Fruit fly (Drosophila melanogaster) whole organism, embryonic: ENCODE results near the gene Dnaaf4.

Experiments
- BtbVII ChIP-seq: fragments of 200-800 bp; sonication (Bioruptor generic); optimal IDR thresholded peaks from 3 replicates; lab custom pipeline; 2017; ENCODE audit warnings: missing biosample characterization, mild to moderate bottlenecking, missing genetic modification characterization
- C15 ChIP-seq: fragments of 200-800 bp; sonication (Bioruptor generic); IDR thresholded peaks from 3 replicates; pipeline ENCODE4 v1.3.6; 2022; ENCODE audit warnings: missing biosample characterization, missing genetic modification characterization
- CG10267 ChIP-seq: fragments of 200-800 bp; sonication (Bioruptor generic); optimal IDR thresholded peaks from 2 replicates; lab custom pipeline; 2018; ENCODE audit warnings: missing biosample characterization, mild to moderate bottlenecking, missing genetic modification characterization, moderate library complexity
- CG13894 ChIP-seq: fragments of 200-800 bp; sonication (Bioruptor generic); optimal IDR thresholded peaks from 3 replicates; lab custom pipeline; 2018; ENCODE audit warnings: missing biosample characterization, mild to moderate bottlenecking, missing genetic modification characterization, moderate library complexity
- CG14667 ChIP-seq: fragments of 200-800 bp; sonication (Bioruptor generic); IDR thresholded peaks from 2 replicates; pipeline ENCODE4 v1.3.6; 2022; ENCODE audit warnings: missing biosample characterization, missing genetic modification characterization
- CG17829 ChIP-seq: fragments of 200-800 bp; optimal IDR thresholded peaks from 2 replicates; lab custom pipeline; 2019; ENCODE audit warnings: missing biosample characterization, mild to moderate bottlenecking, missing genetic modification characterization, moderate library complexity
- CG31365 ChIP-seq: fragments of 200-800 bp; sonication (Bioruptor generic); optimal IDR thresholded peaks from 2 replicates; lab custom pipeline; 2018; ENCODE audit warnings: missing biosample characterization, mild to moderate bottlenecking, missing genetic modification characterization
- CG34422 ChIP-seq: fragments of 200-800 bp; sonication (Bioruptor generic); IDR thresholded peaks from 3 replicates; pipeline ENCODE4 v1.3.6; 2022; ENCODE audit warnings: missing biosample characterization, missing genetic modification characterization
- CG7786 ChIP-seq: fragments of 200-800 bp; sonication (Bioruptor generic); optimal IDR thresholded peaks from 2 replicates; lab custom pipeline; 2016; ENCODE audit warnings: missing biosample characterization, missing genetic modification characterization
- Dfd ChIP-seq, 2 experiments: fragments of >200 bp; optimal IDR thresholded peaks; 2 replicates each; lab custom pipeline; 2017; ENCODE audit warnings: missing biosample characterization in 2 of 2, missing genetic modification characterization in 2 of 2
- Dll ChIP-seq: fragments of 200-800 bp; sonication (Bioruptor generic); IDR thresholded peaks from 4 replicates; pipeline ENCODE4 v1.3.6; 2022; ENCODE audit warnings: missing biosample characterization, missing genetic modification characterization; ENCODE audit not compliant: partially characterized antibody
- Dref ChIP-seq: fragments of 200-800 bp; sonication (Bioruptor generic); IDR thresholded peaks from 2 replicates; pipeline ENCODE4 v1.3.6; 2022; ENCODE audit warnings: missing biosample characterization, missing genetic modification characterization
- Drgx ChIP-seq: fragments of 200-800 bp; sonication (Bioruptor generic); IDR thresholded peaks from 2 replicates; pipeline ENCODE4 v1.3.6; 2022; ENCODE audit warnings: missing biosample characterization, missing genetic modification characterization
- E2f2 ChIP-seq: fragments of 200-800 bp; sonication (Bioruptor generic); IDR thresholded peaks from 2 replicates; pipeline ENCODE4 v1.3.6; 2022; ENCODE audit warnings: missing biosample characterization, missing genetic modification characterization
- Poxn ChIP-seq: fragments of 200-800 bp; sonication (Bioruptor generic); IDR thresholded peaks from 2 replicates; pipeline ENCODE4 v1.3.6; 2022; ENCODE audit warnings: missing biosample characterization, missing genetic modification characterization
- Six4 ChIP-seq: fragments of 200-800 bp; sonication (Bioruptor generic); optimal IDR thresholded peaks from 2 replicates; lab custom pipeline; 2016; ENCODE audit warnings: missing biosample characterization, missing genetic modification characterization
- Taf1 ChIP-seq: fragments of 200-800 bp; sonication (Bioruptor generic); IDR thresholded peaks from 2 replicates; pipeline ENCODE4 v1.3.6; 2022; ENCODE audit warnings: missing biosample characterization, missing genetic modification characterization
- Vsx1 ChIP-seq: fragments of 200-800 bp; sonication (Bioruptor generic); optimal IDR thresholded peaks from 2 replicates; lab custom pipeline; 2017; ENCODE audit warnings: missing biosample characterization, mild to moderate bottlenecking, missing genetic modification characterization, missing genetic modification reagents
- al ChIP-seq: fragments of 200-800 bp; sonication (Bioruptor generic); IDR thresholded peaks from 2 replicates; pipeline ENCODE4 v1.3.6; 2022; ENCODE audit warnings: missing biosample characterization, missing genetic modification characterization
- ap ChIP-seq: fragments of 200-800 bp; sonication (Bioruptor generic); IDR thresholded peaks from 2 replicates; pipeline ENCODE4 v1.3.6; 2022; ENCODE audit warnings: missing biosample characterization, missing genetic modification characterization
- ash1 ChIP-seq: fragments of 200-800 bp; sonication (Bioruptor generic); optimal IDR thresholded peaks from 2 replicates; lab custom pipeline; 2018; ENCODE audit warnings: missing biosample characterization, mild to moderate bottlenecking, missing genetic modification characterization
- bsh ChIP-seq, 2 experiments: fragments of 200-800 bp; sonication (Bioruptor generic); optimal IDR thresholded peaks; 2 replicates each; lab custom pipeline; 2017 to 2018; ENCODE audit warnings: mild to moderate bottlenecking in 2 of 2, missing biosample characterization in 2 of 2, missing genetic modification characterization in 2 of 2, moderate library complexity in 1 of 2
- corto ChIP-seq: fragments of 200-800 bp; sonication (Bioruptor generic); optimal IDR thresholded peaks from 2 replicates; lab custom pipeline; 2016; ENCODE audit warnings: missing biosample characterization, mild to moderate bottlenecking, missing genetic modification characterization, moderate library complexity
- disco-r ChIP-seq: fragments of 200-800 bp; sonication (Bioruptor generic); optimal IDR thresholded peaks from 2 replicates; lab custom pipeline; 2016; ENCODE audit warnings: missing biosample characterization, missing genetic modification characterization
- dmrt11E ChIP-seq: fragments of 200-800 bp; sonication (Bioruptor generic); optimal IDR thresholded peaks from 3 replicates; lab custom pipeline; 2018; ENCODE audit warnings: missing biosample characterization, mild to moderate bottlenecking, missing genetic modification characterization, moderate library complexity
- fd64A ChIP-seq: fragments of 200-800 bp; sonication (Bioruptor generic); optimal IDR thresholded peaks from 3 replicates; lab custom pipeline; 2018; ENCODE audit warnings: missing biosample characterization, mild to moderate bottlenecking, missing genetic modification characterization
- fd96Cb ChIP-seq: fragments of 200-800 bp; sonication (Bioruptor generic); optimal IDR thresholded peaks from 2 replicates; lab custom pipeline; 2018; ENCODE audit warnings: missing biosample characterization, mild to moderate bottlenecking, missing genetic modification characterization, moderate library complexity
- ken ChIP-seq: fragments of 200-800 bp; sonication (Bioruptor generic); IDR thresholded peaks from 3 replicates; pipeline ENCODE4 v1.3.6; 2022; ENCODE audit warnings: missing biosample characterization, missing genetic modification characterization
- lbe ChIP-seq: fragments of 200-800 bp; sonication (Bioruptor generic); optimal IDR thresholded peaks from 2 replicates; lab custom pipeline; 2016; ENCODE audit warnings: missing biosample characterization, mild to moderate bottlenecking, missing genetic modification characterization
- lilli ChIP-seq: fragments of 200-800 bp; sonication (Bioruptor generic); optimal IDR thresholded peaks from 3 replicates; lab custom pipeline; 2016; ENCODE audit warnings: missing biosample characterization, missing genetic modification characterization
- nerfin-1 ChIP-seq: fragments of 200-800 bp; sonication (Bioruptor generic); optimal IDR thresholded peaks from 3 replicates; lab custom pipeline; 2019; ENCODE audit warnings: missing biosample characterization, mild to moderate bottlenecking, missing genetic modification characterization, moderate library complexity
- nerfin-2 ChIP-seq: fragments of 200-800 bp; sonication (Bioruptor generic); IDR thresholded peaks from 2 replicates; pipeline ENCODE4 v1.3.6; 2022; ENCODE audit warnings: missing biosample characterization, missing genetic modification characterization; ENCODE audit not compliant: partially characterized antibody
- nmo ChIP-seq: fragments of 200-800 bp; sonication (Bioruptor generic); optimal IDR thresholded peaks from 2 replicates; lab custom pipeline; 2018; ENCODE audit warnings: missing biosample characterization, mild to moderate bottlenecking, missing genetic modification characterization, moderate library complexity
- nom ChIP-seq: fragments of 200-800 bp; sonication (Bioruptor generic); optimal IDR thresholded peaks from 2 replicates; lab custom pipeline; 2017; ENCODE audit warnings: missing biosample characterization, missing genetic modification characterization, mild to moderate bottlenecking, moderate library complexity, missing genetic modification reagents
- rib ChIP-seq: fragments of 200-800 bp; sonication (Bioruptor generic); IDR thresholded peaks from 2 replicates; pipeline ENCODE4 v1.3.6; 2022; ENCODE audit warnings: missing biosample characterization, missing genetic modification characterization
- sd ChIP-seq: fragments of 200-800 bp; sonication (Bioruptor generic); optimal IDR thresholded peaks from 3 replicates; lab custom pipeline; 2018; ENCODE audit warnings: missing biosample characterization, mild to moderate bottlenecking, missing genetic modification characterization, moderate library complexity
- tap ChIP-seq: fragments of 200-800 bp; optimal IDR thresholded peaks from 3 replicates; lab custom pipeline; 2019; ENCODE audit warnings: missing biosample characterization, mild to moderate bottlenecking, missing genetic modification characterization, moderate library complexity
- tin ChIP-seq: fragments of 200-800 bp; sonication (Bioruptor generic); optimal IDR thresholded peaks from 3 replicates; lab custom pipeline; 2016; ENCODE audit warnings: missing biosample characterization, missing genetic modification characterization
- toy ChIP-seq: fragments of 200-800 bp; sonication (Bioruptor generic); IDR thresholded peaks from 2 replicates; pipeline ENCODE4 v1.3.6; 2022; ENCODE audit warnings: missing biosample characterization, missing genetic modification characterization
- yki ChIP-seq: fragments of >200 bp; optimal IDR thresholded peaks from 3 replicates; lab custom pipeline; 2018

The Dnaaf4 gene

DNA sequence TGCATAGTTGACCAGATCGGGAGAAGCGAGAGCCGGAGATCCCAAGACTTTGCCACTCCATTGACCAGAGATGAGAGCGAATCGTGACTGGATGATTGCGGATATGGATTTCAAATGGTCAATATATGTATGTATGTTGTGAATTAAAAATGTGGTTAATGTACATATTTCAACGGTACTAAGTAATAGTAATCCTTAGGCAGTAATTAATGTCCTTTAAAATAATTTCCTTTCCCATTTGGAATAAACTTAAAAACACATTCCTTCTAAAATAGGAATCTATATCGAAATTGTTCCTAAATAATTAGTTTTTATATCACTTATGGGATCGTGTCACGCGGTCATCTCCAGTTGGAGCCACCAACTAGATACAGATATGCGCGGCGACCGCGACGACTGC is 47.6 kb downstream of the Dnaaf4 start:
- TF ChIP-seq Poxn (GFP tag; lab: Robert Waterston, UW) (no peak), bsh (GFP tag; optimal IDR thresholded peaks at IDR 0.05; lab: Kevin White, UChicago) (peak in 1 of 2 experiments; percentile 56), Dll (GFP tag; lab: Robert Waterston, UW) (0 out of 4 replicates have a peak, but pooled peaks have one; percentile 26)

DNA sequence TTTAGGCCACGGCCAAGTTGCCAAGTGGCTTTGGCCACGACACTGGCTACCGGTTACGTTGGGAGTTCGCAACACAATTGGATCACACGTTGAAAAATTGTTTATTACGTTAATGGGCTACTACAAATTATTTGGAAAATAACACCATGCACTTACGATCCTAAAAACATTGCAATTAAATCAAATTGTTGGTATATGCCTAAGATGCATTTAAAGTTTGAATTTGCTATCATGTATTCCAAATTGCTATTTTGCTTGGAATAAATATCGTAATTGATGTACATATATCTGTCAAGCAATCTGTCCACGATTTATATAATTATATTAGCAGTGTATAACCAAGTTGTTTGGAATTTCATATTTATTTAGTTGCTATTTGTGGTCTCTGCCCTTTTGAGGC is 48.6 kb downstream of the Dnaaf4 start:
- TF ChIP-seq nerfin-1 (tag; lab: Kevin White, UChicago) (no peak), bsh (GFP tag; optimal IDR thresholded peaks at IDR 0.05; lab: Kevin White, UChicago) (peak in 1 of 2 experiments; percentile 2), tin (GFP tag; lab: Kevin White, UChicago) (no peak)
- TF ChIP-seq, all 482 proteins: peak for 1

DNA sequence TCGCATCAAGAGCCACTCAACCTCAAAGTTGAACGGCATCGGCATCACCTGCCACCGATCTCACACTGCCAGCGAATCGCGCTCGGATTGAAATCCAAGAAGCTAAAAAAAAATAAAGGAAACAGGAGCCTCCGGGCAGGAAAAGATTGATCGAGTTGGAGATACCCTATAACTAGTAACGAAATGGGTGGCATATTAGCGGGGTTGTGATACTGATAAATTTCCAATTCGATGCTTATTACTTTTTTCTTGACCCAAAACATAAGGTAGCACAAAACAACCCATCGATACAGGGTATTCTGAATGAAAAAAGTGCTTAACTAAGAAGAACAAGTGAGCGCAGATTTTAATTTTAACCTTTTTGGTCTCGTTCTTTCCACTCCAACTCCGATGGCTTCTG is 49.3 kb downstream of the Dnaaf4 start:
- TF ChIP-seq nom (GFP tag; lab: Kevin White, UChicago), result peak; percentile 56
- TF ChIP-seq Vsx1, result no peak
- peak in 1 of 2 experiments; percentile 40 for TF ChIP-seq bsh (GFP tag; optimal IDR thresholded peaks at IDR 0.05; lab: Kevin White, UChicago)
- no peak for TF ChIP-seq nerfin-2 (GFP tag; lab: Robert Waterston, UW)
- no peak for TF ChIP-seq C15 (GFP tag; lab: Robert Waterston, UW)
- TF ChIP-seq sd (tag; lab: Kevin White, UChicago), result no peak
- TF ChIP-seq CG17829 (tag; lab: Kevin White, UChicago), result no peak
- TF ChIP-seq E2f2 (GFP tag; lab: Robert Waterston, UW), result no peak
- TF ChIP-seq ken (GFP tag; lab: Robert Waterston, UW), result no peak
- TF ChIP-seq toy (GFP tag; lab: Robert Waterston, UW), result no peak
- TF ChIP-seq nmo, result no peak
- TF ChIP-seq CG10267 (tag; lab: Kevin White, UChicago), result no peak
- TF ChIP-seq yki (lab: Kevin White, UChicago), result no peak
- peak; percentile 17; the same call in 1 of the 2 replicates for TF ChIP-seq Drgx
- peak; percentile 70 for TF ChIP-seq corto (GFP tag; lab: Kevin White, UChicago)
- peak; percentile 47 for TF ChIP-seq lbe (GFP tag; lab: Kevin White, UChicago)
- TF ChIP-seq al (GFP tag; lab: Robert Waterston, UW), result no peak
- no peak for TF ChIP-seq CG31365 (tag; lab: Kevin White, UChicago)
- no peak for TF ChIP-seq tap (tag; lab: Kevin White, UChicago)
- no peak for TF ChIP-seq fd64A (GFP tag; lab: Kevin White, UChicago)
- no peak for TF ChIP-seq CG14667
- no peak for TF ChIP-seq lilli (GFP tag; lab: Kevin White, UChicago)
- TF ChIP-seq fd96Cb (tag; lab: Kevin White, UChicago), result no peak
- TF ChIP-seq disco-r, result no peak
- no peak for TF ChIP-seq ash1 (GFP tag; lab: Kevin White, UChicago)
- TF ChIP-seq CG7786 (GFP tag; lab: Kevin White, UChicago), result no peak
- TF ChIP-seq Taf1, result no peak
- TF ChIP-seq Dref (GFP tag; lab: Robert Waterston, UW), result no peak
- TF ChIP-seq ap, result no peak
- no peak for TF ChIP-seq dmrt11E
- TF ChIP-seq CG13894, result no peak
- no peak for TF ChIP-seq BtbVII (GFP tag; lab: Kevin White, UChicago)
- no peak for TF ChIP-seq Six4
- TF ChIP-seq rib, result no peak
- TF ChIP-seq CG34422 (GFP tag; lab: Robert Waterston, UW), result no peak
- TF ChIP-seq Dfd (GFP tag; optimal IDR thresholded peaks at IDR 0.05; lab: Kevin White, UChicago), result no peak
